Fruit fly (Drosophila melanogaster) whole organism, wandering third instar larva: ENCODE results near the gene mask.
A peak's percentile ranks its signal among the peaks of the same experiment; 100 is the strongest.

Source experiments
- GATAd ChIP-seq: sonication (Bioruptor generic); optimal IDR thresholded peaks from 2 replicates; lab custom pipeline; 2016; ENCODE audit warnings: missing biosample characterization, missing genetic modification characterization
- OdsH ChIP-seq: fragments of 200-800 bp; sonication (Bioruptor generic); optimal IDR thresholded peaks from 2 replicates; lab custom pipeline; 2016; ENCODE audit warnings: missing biosample characterization, mild to moderate bottlenecking, missing genetic modification characterization
- rgr ChIP-seq: fragments of 200-800 bp; sonication (Bioruptor generic); optimal IDR thresholded peaks from 3 replicates; lab custom pipeline; 2016; ENCODE audit warnings: missing biosample characterization, mild to moderate bottlenecking, missing genetic modification characterization

DNA sequence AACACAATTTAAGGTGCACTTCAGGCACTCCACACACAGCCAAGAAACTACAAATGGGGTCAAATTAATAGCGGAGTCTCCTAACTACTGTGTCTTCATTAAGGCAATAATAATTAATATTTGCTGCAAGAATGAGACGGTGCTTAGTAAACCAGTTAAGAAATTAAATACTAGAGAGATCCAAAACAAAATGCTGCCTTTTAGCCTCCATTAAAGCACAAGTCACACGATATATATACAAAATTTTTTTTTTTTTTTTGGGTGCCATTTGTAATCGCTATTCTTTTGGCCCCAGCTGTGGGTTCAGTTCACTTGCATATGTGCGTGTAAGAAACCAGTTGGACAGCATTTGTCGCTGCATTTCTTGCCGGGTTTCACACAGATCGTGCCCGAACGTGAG is 26.9 kb upstream of the mask start:
- TF ChIP-seq GATAd (GFP tag; lab: Kevin White, UChicago) = no peak
- peak; percentile 70 for TF ChIP-seq rgr (GFP tag; lab: Kevin White, UChicago)
- peak; percentile 74 for TF ChIP-seq OdsH
